Worm (Caenorhabditis elegans) whole organism, late embryonic: ENCODE measurements around the gene sec-61.B.

Experiments used
- T23F11.4 ChIP-seq: fragments of 200-800 bp; sonication (Bioruptor generic); optimal IDR thresholded peaks from 2 replicates; lab custom pipeline; 2018; ENCODE audit warnings: mild to moderate bottlenecking, missing genetic modification characterization, missing compliant biosample characterization
- ama-1 ChIP-seq: fragments of 150-350 bp; optimal IDR thresholded peaks from 2 replicates; lab custom pipeline; 2014
- ceh-14 ChIP-seq: sonication (generic microtip); optimal IDR thresholded peaks from 2 replicates; lab custom pipeline; 2016; ENCODE audit warnings: missing genotype, missing genetic modification characterization, missing compliant biosample characterization
- ceh-19 ChIP-seq: fragments of 200-800 bp; sonication (Bioruptor generic); optimal IDR thresholded peaks from 2 replicates; lab custom pipeline; 2018; ENCODE audit warnings: mild to moderate bottlenecking, missing genetic modification characterization, missing compliant biosample characterization
- ceh-24 ChIP-seq: sonication (generic microtip); optimal IDR thresholded peaks from 2 replicates; lab custom pipeline; 2016; ENCODE audit warnings: mild to moderate bottlenecking, missing genetic modification characterization, missing compliant biosample characterization
- ceh-30 ChIP-seq: fragments of 150-350 bp; optimal IDR thresholded peaks from 2 replicates; lab custom pipeline; 2014; ENCODE audit warnings: missing biosample characterization, missing genetic modification characterization
- ceh-45 ChIP-seq: fragments of 200-800 bp; sonication (Bioruptor generic); IDR thresholded peaks from 2 replicates; pipeline ENCODE4 v1.3.6; 2022; ENCODE audit warnings: missing genetic modification reagents, missing genetic modification characterization, missing compliant biosample characterization
- ceh-48 ChIP-seq: sonication (generic microtip); optimal IDR thresholded peaks from 2 replicates; lab custom pipeline; 2016; ENCODE audit warnings: missing genetic modification characterization, inconsistent platforms, missing compliant biosample characterization
- ceh-6 ChIP-seq: fragments of 200-800 bp; sonication (Bioruptor generic); optimal IDR thresholded peaks from 2 replicates; lab custom pipeline; 2018; ENCODE audit warnings: mild to moderate bottlenecking, missing genetic modification characterization, missing compliant biosample characterization
- ceh-9 ChIP-seq: sonication (generic microtip); optimal IDR thresholded peaks from 2 replicates; lab custom pipeline; 2016; ENCODE audit warnings: mild to moderate bottlenecking, missing genetic modification characterization, inconsistent platforms, missing compliant biosample characterization
- che-1 ChIP-seq: sonication (generic microtip); optimal IDR thresholded peaks from 2 replicates; lab custom pipeline; 2016; ENCODE audit warnings: mild to moderate bottlenecking, missing genetic modification characterization, missing compliant biosample characterization
- elt-2 ChIP-seq: sonication (generic microtip); optimal IDR thresholded peaks from 2 replicates; lab custom pipeline; 2016; ENCODE audit warnings: missing genetic modification reagents, missing genetic modification characterization, missing compliant biosample characterization
- ets-4 ChIP-seq: sonication (generic microtip); optimal IDR thresholded peaks from 2 replicates; lab custom pipeline; 2016; ENCODE audit warnings: missing genetic modification characterization, missing compliant biosample characterization
- fkh-10 ChIP-seq: fragments of 150-350 bp; optimal IDR thresholded peaks from 2 replicates; lab custom pipeline; 2014; ENCODE audit warnings: missing biosample characterization, missing genetic modification reagents, missing genetic modification characterization
- fkh-6 ChIP-seq: sonication (generic microtip); optimal IDR thresholded peaks from 2 replicates; lab custom pipeline; 2016; ENCODE audit warnings: missing genetic modification characterization, missing compliant biosample characterization
- hlh-13 ChIP-seq: fragments of 200-800 bp; sonication (Bioruptor generic); optimal IDR thresholded peaks from 2 replicates; lab custom pipeline; 2018; ENCODE audit warnings: mild to moderate bottlenecking, missing genetic modification characterization, missing compliant biosample characterization
- hlh-15 ChIP-seq: sonication (generic microtip); optimal IDR thresholded peaks from 2 replicates; lab custom pipeline; 2016; ENCODE audit warnings: missing genetic modification characterization, missing compliant biosample characterization
- hlh-6 ChIP-seq: sonication (generic microtip); optimal IDR thresholded peaks from 2 replicates; lab custom pipeline; 2016; ENCODE audit warnings: missing genotype, missing genetic modification characterization, missing compliant biosample characterization
- lim-6 ChIP-seq: sonication (generic microtip); optimal IDR thresholded peaks from 2 replicates; lab custom pipeline; 2016; ENCODE audit warnings: missing genetic modification characterization, missing compliant biosample characterization
- nfya-1 ChIP-seq: sonication (generic microtip); optimal IDR thresholded peaks from 2 replicates; lab custom pipeline; 2017; ENCODE audit warnings: missing genetic modification characterization, mild to moderate bottlenecking, missing compliant biosample characterization, antibody characterized with exemption, moderate library complexity
- pag-3 ChIP-seq: sonication (generic microtip); optimal IDR thresholded peaks from 2 replicates; lab custom pipeline; 2016; ENCODE audit warnings: missing compliant biosample characterization, missing genetic modification characterization, borderline replicate concordance
- pat-9 ChIP-seq: fragments of 200-800 bp; sonication (Bioruptor generic); optimal IDR thresholded peaks from 2 replicates; lab custom pipeline; 2018; ENCODE audit warnings: mild to moderate bottlenecking, missing genetic modification characterization, moderate library complexity, missing compliant biosample characterization
- pha-2 ChIP-seq: sonication (generic microtip); optimal IDR thresholded peaks from 2 replicates; lab custom pipeline; 2017; ENCODE audit warnings: mild to moderate bottlenecking, missing genetic modification characterization, missing compliant biosample characterization
- pros-1 ChIP-seq: fragments of 150-350 bp; optimal IDR thresholded peaks from 2 replicates; lab custom pipeline; 2014; ENCODE audit warnings: missing biosample characterization, missing genetic modification reagents, missing genetic modification characterization
- ref-2 ChIP-seq: sonication (generic microtip); optimal IDR thresholded peaks from 2 replicates; lab custom pipeline; 2016; ENCODE audit warnings: missing genetic modification characterization, missing compliant biosample characterization
- sdc-2 ChIP-seq: sonication (generic microtip); optimal IDR thresholded peaks from 2 replicates; lab custom pipeline; 2016; ENCODE audit warnings: missing genotype, missing genetic modification characterization, missing compliant biosample characterization
- sox-2 ChIP-seq: fragments of 200-800 bp; sonication (Bioruptor generic); IDR thresholded peaks from 2 replicates; pipeline ENCODE4 v1.3.6; 2022; ENCODE audit warnings: missing genetic modification reagents, missing genetic modification characterization, missing compliant biosample characterization
- tbx-7 ChIP-seq: sonication (generic microtip); optimal IDR thresholded peaks from 2 replicates; lab custom pipeline; 2016; ENCODE audit warnings: missing genotype, missing genetic modification characterization, missing compliant biosample characterization
- ttx-3 ChIP-seq: sonication (generic microtip); optimal IDR thresholded peaks from 2 replicates; lab custom pipeline; 2016; ENCODE audit warnings: missing genetic modification reagents, missing genetic modification characterization, missing compliant biosample characterization
- unc-3 ChIP-seq, 2 experiments: fragments of 200-800 bp in 1 of 2; sonication (Bioruptor generic) in 1 of 2; sonication (generic microtip) in 1 of 2; conservative IDR thresholded peaks in 1 of 2; optimal IDR thresholded peaks in 1 of 2; 2 replicates each; pipeline versions ENCODE4 v1.3.6 to Lab custom; 2016 to 2022; ENCODE audit warnings: missing compliant biosample characterization in 2 of 2, missing genetic modification characterization in 2 of 2, missing genetic modification reagents in 1 of 2
- unc-86 ChIP-seq: sonication (generic microtip); optimal IDR thresholded peaks from 2 replicates; lab custom pipeline; 2016; ENCODE audit warnings: missing genetic modification characterization, missing compliant biosample characterization
- zip-5 ChIP-seq: sonication (generic microtip); optimal IDR thresholded peaks from 2 replicates; lab custom pipeline; 2016; ENCODE audit warnings: missing genetic modification characterization, missing compliant biosample characterization

sec-61.B gene

DNA sequence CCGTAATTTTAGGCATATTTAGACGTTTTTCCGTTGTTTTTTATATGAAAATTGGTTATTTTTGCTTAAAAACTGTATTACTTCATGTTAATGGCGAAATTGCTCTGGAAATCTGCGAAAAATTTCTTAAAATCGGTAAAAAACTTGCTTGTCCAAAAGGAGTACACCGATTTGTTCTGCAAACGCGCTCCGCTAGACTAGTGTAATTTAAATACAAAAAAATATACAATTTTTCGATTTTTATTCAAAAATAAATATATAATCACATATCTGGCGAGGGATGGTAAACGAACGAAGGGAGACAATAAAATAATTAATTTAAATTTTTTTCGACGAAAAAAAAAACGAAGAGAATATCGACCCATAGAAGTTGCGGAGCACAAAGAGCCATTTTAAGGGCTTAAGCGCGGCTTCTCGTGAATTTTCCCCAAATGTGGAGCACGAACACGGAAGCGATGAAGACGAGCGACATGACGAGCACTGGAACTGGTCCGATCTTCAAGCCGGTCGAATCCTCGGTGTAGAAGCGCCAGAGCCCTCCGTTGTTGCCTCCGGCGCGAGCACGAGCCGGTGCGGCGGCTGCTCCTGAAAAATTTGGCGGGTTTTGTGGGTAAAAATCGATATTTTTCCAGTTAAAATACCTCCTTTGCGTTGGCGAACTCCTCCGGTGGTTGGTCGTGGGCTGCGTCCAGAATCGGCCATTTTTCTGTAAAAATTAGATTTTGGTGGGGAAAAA, at the start of gene sec-61.B:
Gene sec-61.B (minus strand): TSS at position 706 of the 736 bp plus-strand sequence.
- TF ChIP-seq ceh-6 (GFP tag; lab: Kevin White, UChicago), result no peak

DNA sequence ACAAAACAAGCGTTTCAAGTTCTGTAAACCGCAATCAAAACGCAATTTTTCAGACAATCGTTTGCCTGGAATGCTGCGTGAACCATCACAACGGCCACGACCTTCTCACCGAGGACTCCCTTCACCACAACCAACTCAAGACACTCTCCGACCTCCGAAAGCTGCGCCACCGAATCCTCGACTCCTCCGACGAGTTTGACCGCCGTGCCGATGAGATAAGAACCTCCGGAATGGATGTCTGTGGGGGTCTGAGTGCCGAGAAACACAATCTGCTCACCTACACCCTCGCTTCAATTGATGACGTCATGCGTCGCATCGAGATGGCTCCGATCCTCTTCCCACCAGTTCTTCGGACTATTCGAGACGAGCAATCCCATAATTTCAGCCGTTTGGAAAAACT, 45.9 kb upstream of the sec-61.B start:
- TF ChIP-seq unc-86, result no peak
- TF ChIP-seq ceh-45, result no peak
- TF ChIP-seq hlh-6 (tag; lab: Kevin White, UChicago), result no peak
- no peak for TF ChIP-seq ceh-24 (tag; lab: Kevin White, UChicago)
- TF ChIP-seq ref-2 (tag; lab: Kevin White, UChicago), result no peak
- no peak for TF ChIP-seq ceh-19 (GFP tag; lab: Kevin White, UChicago)

DNA sequence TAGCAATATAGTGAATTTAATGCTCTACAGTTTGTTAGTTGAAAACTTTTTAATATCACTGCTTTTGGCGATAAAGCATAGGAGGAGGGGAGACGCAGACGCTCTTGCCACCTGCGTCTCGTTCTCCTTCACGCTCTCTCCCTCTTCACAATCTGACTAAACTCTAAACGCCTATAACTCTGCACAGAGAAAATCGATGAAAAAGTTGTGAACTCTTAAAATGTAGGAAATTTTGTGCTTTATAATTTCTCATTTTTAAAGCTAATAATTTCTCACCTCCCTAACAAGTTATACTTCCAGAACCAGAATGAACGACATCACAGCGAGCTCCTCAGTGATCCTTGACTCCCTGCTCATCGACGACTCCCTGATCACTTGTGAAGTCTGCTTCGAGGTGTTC, 44.2 kb upstream of the sec-61.B start, which contains the start of gene C45G7.4:
Gene C45G7.4 (plus strand): TSS at position 301 of the 400 bp plus-strand sequence.
- TF ChIP-seq ttx-3 (tag; lab: Kevin White, UChicago), result no peak
- TF ChIP-seq nfya-1 (tag; lab: Kevin White, UChicago), result no peak
- no peak for TF ChIP-seq pha-2
- no peak for TF ChIP-seq ceh-24 (tag; lab: Kevin White, UChicago)
- no peak for TF ChIP-seq sox-2 (GFP tag; lab: Robert Waterston, UW)
- TF ChIP-seq hlh-15 (tag; lab: Kevin White, UChicago), result no peak
- no peak for TF ChIP-seq ceh-30 (tag; lab: Kevin White, UChicago)
- no peak for TF ChIP-seq ceh-9 (tag; lab: Kevin White, UChicago)
- no peak for TF ChIP-seq ceh-6 (GFP tag; lab: Kevin White, UChicago)
- TF ChIP-seq unc-86, result no peak
- TF ChIP-seq che-1 (tag; lab: Kevin White, UChicago), result no peak
- no peak for TF ChIP-seq ref-2 (tag; lab: Kevin White, UChicago)
- no peak for TF ChIP-seq fkh-10 (GFP tag; lab: Kevin White, UChicago)
- TF ChIP-seq ceh-48, result no peak
- no peak for TF ChIP-seq elt-2 (tag; lab: Kevin White, UChicago)
- no peak for TF ChIP-seq lim-6
- no peak for TF ChIP-seq pat-9 (tag; lab: Kevin White, UChicago)
- no peak for TF ChIP-seq pag-3 (tag; lab: Kevin White, UChicago)
- TF ChIP-seq, all 69 proteins: peak for 0

DNA sequence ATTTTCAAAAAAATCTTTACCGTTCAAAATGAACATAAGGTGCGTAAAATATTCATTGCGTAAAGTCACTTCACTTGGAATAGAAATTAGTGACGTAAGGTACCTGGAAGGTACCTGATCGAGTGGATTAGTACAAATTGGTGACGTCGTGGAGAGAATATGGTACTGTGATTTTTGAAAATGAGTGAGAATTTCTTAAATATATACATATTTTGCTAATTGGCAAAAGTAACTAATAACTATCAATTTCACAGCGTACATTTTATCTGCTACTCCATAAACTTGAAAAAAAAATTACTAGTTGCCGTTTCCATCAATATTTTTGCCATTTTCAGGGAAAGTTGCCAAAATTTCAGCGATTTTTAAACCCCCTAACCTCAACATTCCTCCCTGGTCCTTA, 28.3 kb upstream of the sec-61.B start:
- TF ChIP-seq tbx-7 (no peak), pros-1 (no peak), ets-4 (no peak), ceh-6 (GFP tag; lab: Kevin White, UChicago) (no peak), fkh-6 (tag; lab: Kevin White, UChicago) (no peak), hlh-13 (GFP tag; lab: Kevin White, UChicago) (no peak), T23F11.4 (GFP tag; lab: Kevin White, UChicago) (no peak), ceh-45 (no peak), zip-5 (tag; lab: Kevin White, UChicago) (no peak)

DNA sequence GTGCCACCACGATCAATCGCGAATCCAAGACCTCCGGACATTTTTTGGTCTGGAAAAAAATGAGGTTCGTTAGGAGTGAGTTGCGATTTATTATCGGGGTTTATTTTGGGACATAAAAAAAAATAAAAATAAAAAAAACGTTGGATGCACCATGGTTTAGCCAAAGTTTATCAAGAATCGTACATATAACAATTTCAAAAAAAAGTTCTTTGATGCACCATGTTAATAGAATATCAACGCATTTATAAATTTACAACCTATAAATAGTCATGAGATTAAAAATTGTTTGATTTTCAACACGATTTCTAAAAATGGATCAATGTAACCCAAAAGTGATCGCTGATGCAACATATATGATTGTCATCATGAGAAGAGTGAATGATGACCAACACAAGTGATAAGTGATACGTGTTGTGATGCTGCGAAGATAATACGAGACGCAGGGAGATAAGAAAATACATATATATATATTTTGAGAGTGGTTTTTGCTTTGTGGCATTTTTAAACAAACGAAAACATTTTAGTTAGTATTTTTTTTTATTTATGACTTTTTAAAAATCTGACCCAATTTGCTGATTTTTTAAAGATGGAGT, 24.0 kb upstream of the sec-61.B start, which contains the start of gene Y38F2AR.12:
Gene Y38F2AR.12 (minus strand): TSS at position 51 of the 593 bp plus-strand sequence.
- TF ChIP-seq unc-3 (GFP tag; conservative IDR thresholded peaks at IDR 0.05; lab: Robert Waterston, UW), result no peak
- TF ChIP-seq unc-3 (tag; optimal IDR thresholded peaks at IDR 0.05; lab: Kevin White, UChicago), result no peak
- TF ChIP-seq che-1 (tag; lab: Kevin White, UChicago), result no peak
- no peak for TF ChIP-seq hlh-15 (tag; lab: Kevin White, UChicago)
- no peak for TF ChIP-seq ama-1 (lab: Kevin White, UChicago)
- TF ChIP-seq ceh-14, result no peak
- TF ChIP-seq sdc-2 (tag; lab: Kevin White, UChicago), result no peak
- TF ChIP-seq elt-2 (tag; lab: Kevin White, UChicago), result peak; percentile 63
